Worm (Caenorhabditis elegans): Measurements from ENCODE around the gene Y97E10B.1.

The Y97E10B.1 gene

ce11 chrV:7980370-7980987 is 36.8 kb downstream of the Y97E10B.1 start:
- TF ChIP-seq nfya-2 (GFP tag; IDR thresholded peaks at IDR 0.05) (no peak), Y53G8AR.9 (GFP tag; conservative IDR thresholded peaks at IDR 0.05) (no peak), zfh-2 (GFP tag; conservative IDR thresholded peaks at IDR 0.05) (peak; percentile 56), tbx-9 (tag; optimal IDR thresholded peaks at IDR 0.05; ENCODE audit: borderline replicate concordance) (no peak), somi-1 (GFP tag; optimal IDR thresholded peaks at IDR 0.05) (peak; percentile 20), K12H6.12 (tag; optimal IDR thresholded peaks at IDR 0.05) (peak; percentile 10), lsy-27 (tag; optimal IDR thresholded peaks at IDR 0.05; ENCODE audit: borderline replicate concordance, insufficient read depth) (no peak), cebp-1 (GFP tag; IDR thresholded peaks at IDR 0.05) (no peak), cebp-1 (tag; optimal IDR thresholded peaks at IDR 0.05) (peak; percentile 25), attf-6 (GFP tag; IDR thresholded peaks at IDR 0.05) (no peak), egrh-3 (GFP tag; IDR thresholded peaks at IDR 0.05) (no peak), ztf-25 (GFP tag; IDR thresholded peaks at IDR 0.05) (no peak)

- TF ChIP-seq attf-3 (GFP tag; conservative IDR thresholded peaks at IDR 0.05), result no peak
- TF ChIP-seq hrde-1 (tag; optimal IDR thresholded peaks at IDR 0.05; ENCODE audit: borderline replicate concordance), result no peak
- no peak for TF ChIP-seq F37B4.10 (GFP tag; IDR thresholded peaks at IDR 0.05)
- TF ChIP-seq ccch-3 (GFP tag; optimal IDR thresholded peaks at IDR 0.05), result no peak
- TF ChIP-seq lin-40 (tag; optimal IDR thresholded peaks at IDR 0.05), result no peak
- TF ChIP-seq D2030.7 (GFP tag; IDR thresholded peaks at IDR 0.05), result no peak
- TF ChIP-seq ztf-28 (GFP tag; IDR thresholded peaks at IDR 0.05), result no peak
- TF ChIP-seq xnd-1 (tag; optimal IDR thresholded peaks at IDR 0.05), result peak; percentile 77
- TF ChIP-seq rec-8 (tag; optimal IDR thresholded peaks at IDR 0.05), result no peak
- TF ChIP-seq madf-6 (GFP tag; IDR thresholded peaks at IDR 0.05), result peak; percentile 82
- TF ChIP-seq ztf-26 (tag; optimal IDR thresholded peaks at IDR 0.05), result no peak
- TF ChIP-seq lsl-1 (GFP tag; optimal IDR thresholded peaks at IDR 0.05), result peak; percentile 74
- no peak for TF ChIP-seq ceh-40 (GFP tag; IDR thresholded peaks at IDR 0.05)
- TF ChIP-seq F49E8.2 (tag; optimal IDR thresholded peaks at IDR 0.05; ENCODE audit: insufficient read depth), result no peak
- TF ChIP-seq madf-8 (GFP tag; conservative IDR thresholded peaks at IDR 0.05), result peak; percentile 87
These were observed 37.4 kb downstream of the Y97E10B.1 start, which contains the start of gene F26D11.1 for ce11 chrV:7980993-7981595. F26D11.1 (plus strand) TSS chrV:7981545.

- TF ChIP-seq lir-1 (GFP tag; conservative IDR thresholded peaks at IDR 0.05) (no peak), ceh-79 (tag; optimal IDR thresholded peaks at IDR 0.05) (no peak), Y56A3A.18 (GFP tag; IDR thresholded peaks at IDR 0.05) (no peak), gei-17 (GFP tag; optimal IDR thresholded peaks at IDR 0.05) (no peak), attf-5 (GFP tag; optimal IDR thresholded peaks at IDR 0.05) (peak; percentile 91), him-1 (tag; optimal IDR thresholded peaks at IDR 0.05) (no peak), unc-62 (GFP tag; optimal IDR thresholded peaks at IDR 0.05) (no peak), ztf-22 (GFP tag; optimal IDR thresholded peaks at IDR 0.05) (no peak), repo-1 (tag; optimal IDR thresholded peaks at IDR 0.05) (no peak), C17E4.6 (GFP tag; IDR thresholded peaks at IDR 0.05) (no peak), madf-3 (GFP tag; IDR thresholded peaks at IDR 0.05) (no peak), lin-54 (GFP tag; optimal IDR thresholded peaks at IDR 0.05) (peak; percentile 1), dpl-1 (GFP tag; optimal IDR thresholded peaks at IDR 0.05) (no peak), unc-130 (GFP tag; optimal IDR thresholded peaks at IDR 0.05) (no peak), F39B2.1 (GFP tag; IDR thresholded peaks at IDR 0.05) (no peak), ztf-28 (GFP tag; IDR thresholded peaks at IDR 0.05) (no peak), lin-35 (GFP tag; optimal IDR thresholded peaks at IDR 0.05) (no peak), C06A6.2 (GFP tag; conservative IDR thresholded peaks at IDR 0.05) (no peak), Y79H2A.3 (GFP tag; conservative IDR thresholded peaks at IDR 0.05) (no peak)
These were observed 39.8 kb downstream of the Y97E10B.1 start, which contains the start of the genes natb-1 and abhd-12 for ce11 chrV:7983381-7984052. natb-1 (minus strand) TSS chrV:7983431. abhd-12 (plus strand) TSS chrV:7983879.

Measured in whole organism, young adult.